Fruit fly (Drosophila melanogaster) whole organism, adult: ENCODE results near the gene Syp.

Experiments used
- CG11617 ChIP-seq: fragments of 200-800 bp; sonication (Bioruptor generic); optimal IDR thresholded peaks from 2 replicates; lab custom pipeline; 2017; ENCODE audit warnings: mild to moderate bottlenecking, missing biosample characterization, missing genetic modification reagents, missing genetic modification characterization
- CG14711 ChIP-seq: fragments of 200-800 bp; sonication (Bioruptor generic); optimal IDR thresholded peaks from 2 replicates; lab custom pipeline; 2018; ENCODE audit warnings: missing biosample characterization, mild to moderate bottlenecking, missing genetic modification characterization, moderate library complexity
- CG1620 ChIP-seq: fragments of 200-800 bp; sonication (Bioruptor generic); optimal IDR thresholded peaks from 2 replicates; lab custom pipeline; 2016; ENCODE audit warnings: missing biosample characterization, missing genetic modification characterization
- CG33017 ChIP-seq: fragments of 200-800 bp; sonication (Bioruptor generic); optimal IDR thresholded peaks from 2 replicates; lab custom pipeline; 2018; ENCODE audit warnings: missing biosample characterization, mild to moderate bottlenecking, missing genetic modification characterization, moderate library complexity
- bab1 ChIP-seq: fragments of 200-800 bp; sonication (Bioruptor generic); optimal IDR thresholded peaks from 3 replicates; lab custom pipeline; 2019; ENCODE audit warnings: missing biosample characterization, mild to moderate bottlenecking, missing genetic modification characterization, moderate library complexity
- cnc ChIP-seq, 2 experiments: fragments of >200 bp; optimal IDR thresholded peaks; 2 replicates each; lab custom pipeline; 2017
- ovo ChIP-seq: fragments of 200-800 bp; sonication (Bioruptor generic); optimal IDR thresholded peaks from 2 replicates; lab custom pipeline; 2016; ENCODE audit warnings: missing biosample characterization, missing genetic modification characterization
- pad ChIP-seq: fragments of 200-800 bp; sonication (Bioruptor generic); optimal IDR thresholded peaks from 3 replicates; lab custom pipeline; 2017; ENCODE audit warnings: missing biosample characterization, missing genetic modification characterization, mild to moderate bottlenecking, moderate library complexity, missing genetic modification reagents
- tj ChIP-seq: fragments of 200-800 bp; sonication (Bioruptor generic); optimal IDR thresholded peaks from 3 replicates; lab custom pipeline; 2017; ENCODE audit warnings: missing biosample characterization, mild to moderate bottlenecking, missing genetic modification characterization, moderate library complexity

- TF ChIP-seq pad (no peak), ovo (GFP tag; lab: Kevin White, UChicago) (no peak), cnc (optimal IDR thresholded peaks at IDR 0.05; lab: Kevin White, UChicago) (no peak), bab1 (GFP tag; lab: Kevin White, UChicago) (no peak), CG14711 (tag; lab: Kevin White, UChicago) (no peak), CG33017 (tag; lab: Kevin White, UChicago) (no peak), tj (GFP tag; lab: Kevin White, UChicago) (no peak), CG1620 (GFP tag; lab: Kevin White, UChicago) (no peak), CG11617 (no peak)
Measured at dm6 chr3R:20754991-20755390, 1.5 kb upstream of the Syp start.
